Worm (Caenorhabditis elegans): ENCODE data around the gene grl-14.
A peak's percentile ranks its signal among the peaks of the same experiment; 100 is the strongest.

- TF ChIP-seq ces-1 (GFP tag; optimal IDR thresholded peaks at IDR 0.05) (peak; percentile 94), ztf-7 (tag; optimal IDR thresholded peaks at IDR 0.05) (no peak), pha-4 (GFP tag; IDR thresholded peaks at IDR 0.05) (no peak), pha-4 (tag; optimal IDR thresholded peaks at IDR 0.05) (no peak), unc-62 (GFP tag; optimal IDR thresholded peaks at IDR 0.05 in 1 of 2) (peak in 1 of 2 experiments; percentile 52), unc-62 (tag; optimal IDR thresholded peaks at IDR 0.05) (no peak)
These were observed 43.2 kb upstream of the grl-14 start for ce11 chrV:20782188-20782587.

Data from whole organism, L4 larva.